Worm (Caenorhabditis elegans) whole organism, young adult: Measurements from ENCODE around the gene vps-2.

Source experiments
- ceh-58 ChIP-seq: fragments of 200-800 bp; sonication (Bioruptor generic); IDR thresholded peaks from 2 replicates; pipeline ENCODE4 v1.3.6; 2022; ENCODE audit warnings: missing genetic modification characterization, missing compliant biosample characterization
- nfya-1 ChIP-seq: sonication (generic microtip); optimal IDR thresholded peaks from 2 replicates; lab custom pipeline; 2017; ENCODE audit warnings: antibody characterized with exemption, missing compliant biosample characterization, missing genetic modification characterization, borderline replicate concordance; ENCODE audit not compliant: insufficient read depth
- rpc-1 ChIP-seq, 2 experiments: fragments of 150-350 bp in 1 of 2; sonication (generic microtip) in 1 of 2; optimal IDR thresholded peaks; 2 replicates each; lab custom pipeline; 2014 to 2018; ENCODE audit warnings: missing biosample characterization in 1 of 2, missing genetic modification characterization in 1 of 2, missing genetic modification reagents in 1 of 2, missing genotype in 1 of 2
- unc-130 ChIP-seq: sonication (generic microtip); optimal IDR thresholded peaks from 2 replicates; lab custom pipeline; 2016; ENCODE audit warnings: missing genetic modification reagents, missing genetic modification characterization, missing compliant biosample characterization
- ztf-28 ChIP-seq: fragments of 200-800 bp; sonication (Bioruptor generic); IDR thresholded peaks from 2 replicates; pipeline ENCODE4 v1.3.6; 2022; ENCODE audit warnings: missing genetic modification reagents, missing genetic modification characterization, missing compliant biosample characterization

DNA sequence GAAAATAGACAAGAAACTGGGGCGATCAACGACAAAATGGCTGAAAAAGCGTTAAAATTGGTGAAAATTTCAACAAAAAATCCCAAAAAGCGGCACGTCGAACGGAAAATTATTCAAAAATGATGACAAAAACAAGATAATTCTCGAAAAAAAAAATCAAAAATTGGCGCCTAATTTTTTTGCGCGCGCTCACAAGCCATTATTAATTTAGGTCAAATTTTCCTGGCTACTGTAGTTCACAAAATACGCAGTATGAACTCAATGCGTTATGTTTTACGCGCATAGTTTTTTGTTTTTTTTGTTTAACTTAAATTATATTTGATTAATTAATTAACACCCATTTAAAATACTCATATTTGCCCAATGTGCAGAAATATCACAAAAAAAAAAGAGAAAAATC is 28.7 kb downstream of the vps-2 start:
- TF ChIP-seq ztf-28 (GFP tag; lab: Robert Waterston, UW) (no peak), unc-130 (GFP tag; lab: Kevin White, UChicago) (peak; percentile 56), nfya-1 (tag; lab: Kevin White, UChicago) (no peak), rpc-1 (optimal IDR thresholded peaks at IDR 0.05; lab: Kevin White, UChicago) (no peak), rpc-1 (tag; optimal IDR thresholded peaks at IDR 0.05; lab: Kevin White, UChicago) (no peak), ceh-58 (GFP tag; lab: Robert Waterston, UW) (no peak)
